Fruit fly (Drosophila melanogaster) S2 (cell line): ENCODE measurements around the gene Dap160.

Experiments
- CG8478 ChIP-seq: fragments of >200 bp; optimal IDR thresholded peaks from 2 replicates; lab custom pipeline; 2018
- CTCF ChIP-seq, 2 experiments: fragments of >200 bp; optimal IDR thresholded peaks; 2 replicates each; lab custom pipeline; 2018

DNA sequence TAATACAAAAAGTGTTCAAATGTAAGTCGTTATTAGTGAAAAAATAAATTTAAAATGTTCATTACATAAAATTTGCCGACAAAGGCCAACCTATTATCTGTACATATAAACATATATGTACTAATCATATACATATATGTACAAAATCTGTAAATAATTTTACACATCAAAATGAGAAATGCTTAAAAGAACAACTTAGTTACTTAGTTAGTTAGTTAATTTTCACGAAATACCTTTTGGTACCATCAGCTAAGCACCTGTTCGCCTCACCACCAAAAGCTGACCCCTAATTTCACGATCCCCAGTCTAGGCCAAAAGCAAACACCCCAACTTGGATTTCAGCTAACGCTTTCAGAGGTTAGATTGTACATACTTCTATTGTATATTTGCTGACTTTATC, 53.1 kb downstream of the Dap160 start, which contains the start of gene CG9259:
- TF ChIP-seq CTCF (optimal IDR thresholded peaks at IDR 0.05; lab: Kevin White, UChicago) (no peak), CG8478 (lab: Kevin White, UChicago) (no peak)
